Worm (Caenorhabditis elegans) whole organism, L3 larva: ENCODE data around the gene ugt-56.

Source experiments
- ZK546.5 ChIP-seq: sonication (generic microtip); optimal IDR thresholded peaks from 2 replicates; lab custom pipeline; 2017; ENCODE audit warnings: missing biosample characterization, missing genetic modification characterization
- aly-2 ChIP-seq: fragments of 150-350 bp; optimal IDR thresholded peaks from 2 replicates; lab custom pipeline; 2014; ENCODE audit warnings: missing biosample characterization, missing genetic modification characterization
- ama-1 ChIP-seq: fragments of 150-350 bp; optimal IDR thresholded peaks from 2 replicates; lab custom pipeline; 2018
- ceh-16 ChIP-seq: sonication (generic microtip); optimal IDR thresholded peaks from 2 replicates; lab custom pipeline; 2017; ENCODE audit warnings: missing biosample characterization, missing genetic modification characterization
- ceh-28 ChIP-seq: fragments of 150-350 bp; optimal IDR thresholded peaks from 2 replicates; lab custom pipeline; 2014; ENCODE audit warnings: missing biosample characterization, missing genetic modification reagents, missing genetic modification characterization
- ceh-82 ChIP-seq: fragments of 150-350 bp; optimal IDR thresholded peaks from 2 replicates; lab custom pipeline; 2014; ENCODE audit warnings: missing biosample characterization, missing genetic modification characterization
- ceh-9 ChIP-seq: sonication (generic microtip); optimal IDR thresholded peaks from 2 replicates; lab custom pipeline; 2018; ENCODE audit warnings: missing biosample characterization, missing genetic modification characterization
- daf-12 ChIP-seq: fragments of 150-350 bp; optimal IDR thresholded peaks from 2 replicates; lab custom pipeline; 2014; ENCODE audit warnings: missing biosample characterization, missing genetic modification reagents, missing genetic modification characterization
- egl-5 ChIP-seq: fragments of 150-350 bp; optimal IDR thresholded peaks from 2 replicates; lab custom pipeline; 2017; ENCODE audit warnings: missing biosample characterization, missing genetic modification reagents, missing genetic modification characterization, inconsistent platforms
- elt-1 ChIP-seq: fragments of 150-350 bp; optimal IDR thresholded peaks from 2 replicates; lab custom pipeline; 2014; ENCODE audit warnings: missing biosample characterization, missing genetic modification characterization
- elt-2 ChIP-seq: sonication (generic microtip); optimal IDR thresholded peaks from 2 replicates; lab custom pipeline; 2016; ENCODE audit warnings: missing genetic modification reagents, mild to moderate bottlenecking, missing genetic modification characterization, missing compliant biosample characterization
- eor-1 ChIP-seq, 2 experiments: fragments of 150-350 bp; optimal IDR thresholded peaks; 2 replicates each; lab custom pipeline; 2014 to 2018; ENCODE audit warnings: missing biosample characterization in 2 of 2, missing genetic modification characterization in 2 of 2
- fkh-10 ChIP-seq: sonication (generic microtip); optimal IDR thresholded peaks from 2 replicates; lab custom pipeline; 2017; ENCODE audit warnings: missing biosample characterization, missing genetic modification reagents, missing genetic modification characterization
- fkh-2 ChIP-seq: fragments of 150-350 bp; optimal IDR thresholded peaks from 2 replicates; lab custom pipeline; 2014; ENCODE audit warnings: missing biosample characterization, missing genetic modification reagents, missing genetic modification characterization
- fos-1 ChIP-seq: fragments of 150-350 bp; optimal IDR thresholded peaks from 2 replicates; lab custom pipeline; 2014; ENCODE audit warnings: missing biosample characterization, missing genetic modification characterization
- hmg-11 ChIP-seq: sonication (generic microtip); optimal IDR thresholded peaks from 2 replicates; lab custom pipeline; 2016; ENCODE audit warnings: missing genetic modification characterization, missing compliant biosample characterization
- jun-1 ChIP-seq: fragments of 150-350 bp; optimal IDR thresholded peaks from 2 replicates; lab custom pipeline; 2014; ENCODE audit warnings: missing biosample characterization, missing genetic modification reagents, missing genetic modification characterization
- lin-15B ChIP-seq: fragments of 150-350 bp; optimal IDR thresholded peaks from 2 replicates; lab custom pipeline; 2014; ENCODE audit warnings: missing biosample characterization, missing genetic modification characterization
- lin-39 ChIP-seq: fragments of 150-350 bp; optimal IDR thresholded peaks from 2 replicates; lab custom pipeline; 2018; ENCODE audit warnings: missing biosample characterization, missing genetic modification reagents, missing genetic modification characterization
- lsy-12 ChIP-seq: sonication (generic microtip); optimal IDR thresholded peaks from 2 replicates; lab custom pipeline; 2016; ENCODE audit warnings: mild to moderate bottlenecking, missing genetic modification characterization, missing compliant biosample characterization
- mdl-1 ChIP-seq: fragments of 150-350 bp; optimal IDR thresholded peaks from 2 replicates; lab custom pipeline; 2014; ENCODE audit warnings: missing biosample characterization, missing genetic modification characterization
- nfya-1 ChIP-seq: sonication (generic microtip); optimal IDR thresholded peaks from 2 replicates; lab custom pipeline; 2017; ENCODE audit warnings: missing genetic modification characterization, mild to moderate bottlenecking, missing compliant biosample characterization, antibody characterized with exemption, moderate library complexity; ENCODE audit not compliant: insufficient read depth
- nhr-11 ChIP-seq: fragments of 150-350 bp; optimal IDR thresholded peaks from 2 replicates; lab custom pipeline; 2014; ENCODE audit warnings: missing biosample characterization, missing genetic modification characterization
- nhr-23 ChIP-seq: fragments of 150-350 bp; optimal IDR thresholded peaks from 2 replicates; lab custom pipeline; 2014; ENCODE audit warnings: missing biosample characterization, missing genetic modification reagents, missing genetic modification characterization
- nhr-25 ChIP-seq: sonication (generic microtip); optimal IDR thresholded peaks from 2 replicates; lab custom pipeline; 2017; ENCODE audit warnings: missing biosample characterization, missing genetic modification characterization
- nhr-43 ChIP-seq: sonication (generic microtip); optimal IDR thresholded peaks from 2 replicates; lab custom pipeline; 2016; ENCODE audit warnings: mild to moderate bottlenecking, missing genetic modification characterization, missing compliant biosample characterization; ENCODE audit not compliant: poor library complexity, severe bottlenecking
- nhr-76 ChIP-seq: fragments of 150-350 bp; sonication (generic microtip); optimal IDR thresholded peaks from 5 replicates; lab custom pipeline; 2014; ENCODE audit warnings: missing biosample characterization, missing genetic modification characterization
- nhr-77 ChIP-seq: fragments of 150-350 bp; optimal IDR thresholded peaks from 2 replicates; lab custom pipeline; 2014; ENCODE audit warnings: missing biosample characterization, missing genetic modification characterization
- pha-4 ChIP-seq: fragments of 150-350 bp; optimal IDR thresholded peaks from 2 replicates; lab custom pipeline; 2014; ENCODE audit warnings: missing biosample characterization, missing genetic modification reagents, missing genetic modification characterization
- skn-1 ChIP-seq: fragments of 150-350 bp; optimal IDR thresholded peaks from 2 replicates; lab custom pipeline; 2014; ENCODE audit warnings: missing biosample characterization, missing genetic modification characterization
- tbx-2 ChIP-seq: sonication (generic microtip); optimal IDR thresholded peaks from 2 replicates; lab custom pipeline; 2016; ENCODE audit warnings: mild to moderate bottlenecking, missing genetic modification characterization, missing compliant biosample characterization
- zag-1 ChIP-seq: fragments of 150-350 bp; optimal IDR thresholded peaks from 2 replicates; lab custom pipeline; 2014; ENCODE audit warnings: missing biosample characterization, missing genetic modification characterization
- ztf-11 ChIP-seq: fragments of 150-350 bp; optimal IDR thresholded peaks from 2 replicates; lab custom pipeline; 2014; ENCODE audit warnings: missing biosample characterization, missing genetic modification characterization

ugt-56 gene

ce11 chrV:12276946-12277345 lies 18.2 kb downstream of the ugt-56 start, which contains the start of gene bnc-1:
Gene bnc-1 (minus strand): TSS chrV:12277046.
- TF ChIP-seq mdl-1 (tag; lab: Kevin White, UChicago) = no peak
- no peak for TF ChIP-seq nfya-1
- TF ChIP-seq jun-1 (tag; lab: Kevin White, UChicago) = no peak
- no peak for TF ChIP-seq daf-12 (tag; lab: Kevin White, UChicago)
- TF ChIP-seq hmg-11 = no peak
- no peak for TF ChIP-seq ztf-11 (tag; lab: Kevin White, UChicago)

- TF ChIP-seq zag-1 (tag; lab: Kevin White, UChicago) = no peak
- TF ChIP-seq ceh-82 (tag; lab: Kevin White, UChicago) = no peak
- TF ChIP-seq ceh-9 = no peak
- no peak for TF ChIP-seq nhr-77 (tag; lab: Kevin White, UChicago)
- no peak for TF ChIP-seq fkh-2
- no peak for TF ChIP-seq egl-5 (tag; lab: Kevin White, UChicago)
- no peak for TF ChIP-seq ZK546.5 (tag; lab: Kevin White, UChicago)
- no peak for TF ChIP-seq elt-1
- TF ChIP-seq ztf-11 (tag; lab: Kevin White, UChicago) = no peak
- TF ChIP-seq elt-2 (tag; lab: Kevin White, UChicago) = no peak
- no peak for TF ChIP-seq ceh-28 (tag; lab: Kevin White, UChicago)
- no peak for TF ChIP-seq ceh-16 (tag; lab: Kevin White, UChicago)
- TF ChIP-seq ama-1 (lab: Kevin White, UChicago) = no peak
- no peak for TF ChIP-seq hmg-11
- TF ChIP-seq lsy-12 (tag; lab: Kevin White, UChicago) = no peak
These were observed 22.7 kb downstream of the ugt-56 start for ce11 chrV:12281508-12281907.

ce11 chrV:12283187-12283586 lies 24.4 kb downstream of the ugt-56 start, which contains the start of gene F55C5.10:
Gene F55C5.10 (plus strand): TSS chrV:12283487.
- TF ChIP-seq nhr-25 (tag; lab: Kevin White, UChicago) (no peak), aly-2 (no peak), ceh-16 (tag; lab: Kevin White, UChicago) (no peak), nhr-23 (tag; lab: Kevin White, UChicago) (no peak), skn-1 (tag; lab: Kevin White, UChicago) (no peak), elt-2 (tag; lab: Kevin White, UChicago) (no peak), daf-12 (tag; lab: Kevin White, UChicago) (no peak), tbx-2 (no peak)

ce11 chrV:12287667-12288066 lies 28.9 kb downstream of the ugt-56 start:
- no peak for TF ChIP-seq fos-1
- TF ChIP-seq lin-39 (tag; lab: Kevin White, UChicago) = peak; percentile 42
- TF ChIP-seq tbx-2 = no peak
- no peak for TF ChIP-seq ama-1 (lab: Kevin White, UChicago)
- peak; percentile 40 for TF ChIP-seq fkh-10 (GFP tag; lab: Kevin White, UChicago)
- TF ChIP-seq nhr-11 = no peak
- no peak for TF ChIP-seq nhr-23 (tag; lab: Kevin White, UChicago)
- TF ChIP-seq egl-5 (tag; lab: Kevin White, UChicago) = no peak
- no peak for TF ChIP-seq eor-1 (tag; optimal IDR thresholded peaks at IDR 0.05; lab: Kevin White, UChicago)
- peak; percentile 25 for TF ChIP-seq nfya-1

ce11 chrV:12288577-12288976 lies 29.8 kb downstream of the ugt-56 start, which contains the start of gene rskd-1:
Gene rskd-1 (minus strand): TSS chrV:12288615.
- TF ChIP-seq egl-5 (tag; lab: Kevin White, UChicago) (no peak), fos-1 (no peak), lin-15B (tag; lab: Kevin White, UChicago) (no peak), nhr-76 (tag; lab: Kevin White, UChicago) (no peak), nhr-25 (tag; lab: Kevin White, UChicago) (no peak), ama-1 (lab: Kevin White, UChicago) (no peak), fkh-2 (no peak), elt-2 (tag; lab: Kevin White, UChicago) (peak; percentile 0), pha-4 (peak; percentile 95), hmg-11 (no peak), nhr-43 (tag; lab: Kevin White, UChicago) (no peak), daf-12 (tag; lab: Kevin White, UChicago) (no peak)
- TF ChIP-seq, all 47 proteins: peak for 2
